Fruit fly (Drosophila melanogaster): Measurements from ENCODE around the gene CG10026.

DNA sequence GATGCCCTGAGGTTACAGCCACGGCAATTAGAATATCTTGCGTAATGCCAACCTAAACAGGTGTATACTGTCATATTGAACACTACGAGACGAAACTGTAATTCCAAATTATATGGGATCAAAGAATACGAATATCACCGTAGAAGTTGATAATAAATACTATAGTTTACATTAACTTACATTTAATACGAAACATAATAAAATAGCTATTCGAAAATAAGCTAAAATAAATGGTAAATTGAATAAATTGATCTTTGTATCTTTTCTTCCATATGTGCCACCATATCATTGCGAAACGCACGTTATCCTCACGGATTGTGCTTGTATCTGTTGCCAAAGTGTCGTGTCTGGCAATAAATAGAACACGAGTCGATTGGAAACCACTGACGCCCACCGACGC, 38.2 kb upstream of the CG10026 start:
- TF ChIP-seq Hnf4 (GFP tag; optimal IDR thresholded peaks at IDR 0.05) = no peak
- TF ChIP-seq Myc (optimal IDR thresholded peaks at IDR 0.05) = no peak
- no peak for TF ChIP-seq lola (GFP tag; optimal IDR thresholded peaks at IDR 0.05)
